Worm (Caenorhabditis elegans): ENCODE data around the gene T13C2.7.

ce11 chrII:6812514-6812913 is 33.3 kb downstream of the T13C2.7 start:
- TF ChIP-seq flt-1 (GFP tag; IDR thresholded peaks at IDR 0.05): no peak
- TF ChIP-seq ets-7 (tag; optimal IDR thresholded peaks at IDR 0.05): no peak
- no peak for TF ChIP-seq pes-1 (GFP tag; IDR thresholded peaks at IDR 0.05)
- no peak for TF ChIP-seq F13C5.2 (tag; optimal IDR thresholded peaks at IDR 0.05)
- no peak for TF ChIP-seq ama-1 (optimal IDR thresholded peaks at IDR 0.05)
- no peak for TF ChIP-seq hmbx-1 (tag; optimal IDR thresholded peaks at IDR 0.05)
- no peak for TF ChIP-seq B0310.2 (tag; optimal IDR thresholded peaks at IDR 0.05)
